Worm (Caenorhabditis elegans): ENCODE data around the gene acr-12.

- TF ChIP-seq flt-1 (GFP tag; IDR thresholded peaks at IDR 0.05): no peak
- TF ChIP-seq ztf-23 (GFP tag; IDR thresholded peaks at IDR 0.05): no peak
- no peak for TF ChIP-seq T22C8.4 (GFP tag; IDR thresholded peaks at IDR 0.05)
- no peak for TF ChIP-seq ref-1 (GFP tag; conservative IDR thresholded peaks at IDR 0.05)
- no peak for TF ChIP-seq cog-1 (tag; optimal IDR thresholded peaks at IDR 0.05)
- no peak for TF ChIP-seq ztf-29 (GFP tag; IDR thresholded peaks at IDR 0.05)
Measured at ce11 chrX:13543350-13543749, 10.7 kb downstream of the acr-12 start.
